Worm (Caenorhabditis elegans): Measurements from ENCODE around the gene F41H10.2.
A peak's percentile ranks its signal among the peaks of the same experiment; 100 is the strongest.

The F41H10.2 gene

DNA sequence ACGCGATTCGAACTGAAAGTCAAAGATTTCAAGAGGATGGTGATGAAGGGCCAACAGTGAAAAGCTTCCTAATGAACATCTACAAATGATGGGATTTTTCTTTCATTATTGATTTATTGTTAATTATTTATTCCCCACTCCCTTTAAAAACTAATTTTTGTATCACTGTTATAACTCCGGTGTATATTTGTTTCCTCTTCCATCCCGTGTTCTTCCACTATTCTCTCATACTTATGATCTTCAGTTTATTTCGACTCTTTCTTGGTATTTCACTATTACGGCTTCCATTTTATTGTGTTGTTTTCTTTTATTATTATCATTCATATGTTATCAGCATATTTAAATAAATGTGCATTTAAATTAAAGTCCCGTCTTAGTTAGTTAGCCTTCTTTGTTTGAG lies 7.1 kb upstream of the F41H10.2 start:
- no peak for TF ChIP-seq pax-1 (tag; optimal IDR thresholded peaks at IDR 0.05)

DNA sequence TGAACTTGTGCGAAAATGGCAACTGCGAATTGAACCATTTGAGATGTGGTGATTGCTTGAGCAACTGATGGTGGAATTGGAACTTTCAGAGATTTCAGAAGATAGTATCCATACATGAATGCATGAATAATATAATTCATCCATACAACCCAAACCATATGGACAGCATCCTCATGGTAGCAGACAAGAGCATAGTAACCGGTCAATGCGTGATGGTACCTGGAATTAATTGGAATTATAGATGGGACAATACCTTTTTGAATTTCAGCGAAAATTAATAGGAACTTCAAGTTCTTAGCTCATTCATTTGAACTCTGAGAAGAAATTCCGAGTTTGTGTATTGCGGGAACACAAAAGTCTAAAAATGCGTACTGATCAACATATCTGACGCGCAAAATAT lies 6.5 kb upstream of the F41H10.2 start:
- no peak for TF ChIP-seq nhr-232 (tag; optimal IDR thresholded peaks at IDR 0.05)
- TF ChIP-seq dve-1 (tag; optimal IDR thresholded peaks at IDR 0.05): no peak
- no peak for TF ChIP-seq sox-4 (tag; optimal IDR thresholded peaks at IDR 0.05)
- no peak for TF ChIP-seq ceh-24 (tag; optimal IDR thresholded peaks at IDR 0.05)
- no peak for TF ChIP-seq fkh-10 (GFP tag; optimal IDR thresholded peaks at IDR 0.05)
- no peak for TF ChIP-seq ceh-6 (GFP tag; optimal IDR thresholded peaks at IDR 0.05)
- TF ChIP-seq pha-4 (tag; optimal IDR thresholded peaks at IDR 0.05): no peak
- no peak for TF ChIP-seq pqm-1 (tag; optimal IDR thresholded peaks at IDR 0.05)
- TF ChIP-seq nfya-1 (tag; optimal IDR thresholded peaks at IDR 0.05): no peak

DNA sequence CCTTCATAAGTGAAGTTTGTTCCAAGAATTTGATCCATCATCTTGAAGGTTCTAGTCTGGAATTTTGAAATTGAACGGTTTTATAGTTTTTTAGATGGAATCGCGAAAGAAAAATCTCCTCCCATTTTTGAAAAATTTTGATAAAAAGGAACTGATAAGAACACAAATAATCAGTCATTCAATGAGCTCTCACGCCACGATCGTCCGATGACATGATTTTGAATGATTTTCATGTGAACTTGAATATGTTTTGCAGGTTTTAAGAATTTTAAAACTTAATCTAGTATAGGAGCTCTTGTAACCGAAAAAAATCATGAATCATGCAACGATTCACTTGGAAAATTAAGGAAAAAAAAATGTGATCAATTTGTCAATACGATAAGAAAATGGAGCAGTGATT lies 4.4 kb upstream of the F41H10.2 start, which contains the start of gene elo-5:
Gene elo-5 (minus strand): TSS at position 56 of the 400 bp plus-strand sequence.
- TF ChIP-seq unc-55 (GFP tag; optimal IDR thresholded peaks at IDR 0.05) (no peak), elt-2 (tag; optimal IDR thresholded peaks at IDR 0.05) (peak; percentile 39)

DNA sequence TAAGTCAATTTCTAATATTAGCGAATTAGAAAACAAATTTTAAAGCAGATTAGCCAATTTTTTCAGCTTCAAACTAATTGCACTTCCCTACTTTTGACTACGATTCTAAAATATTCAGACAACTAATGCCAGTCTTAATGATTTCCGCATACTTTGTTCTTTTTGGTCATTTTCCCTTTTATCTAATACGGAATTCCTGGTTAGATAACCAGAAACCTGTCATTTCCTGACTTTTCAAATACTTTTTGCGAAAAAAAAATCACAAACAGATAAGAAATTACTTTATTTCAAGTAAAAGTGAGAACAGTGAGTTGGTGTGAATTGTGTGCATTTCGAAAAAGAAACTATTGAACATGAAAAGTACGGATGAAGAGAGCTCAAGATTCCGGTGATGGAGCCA lies 1.3 kb upstream of the F41H10.2 start:
- TF ChIP-seq rnt-1 (tag; optimal IDR thresholded peaks at IDR 0.05) (no peak), dve-1 (tag; optimal IDR thresholded peaks at IDR 0.05) (no peak), ztf-16 (tag; optimal IDR thresholded peaks at IDR 0.05) (no peak), elt-4 (tag; optimal IDR thresholded peaks at IDR 0.05) (no peak), pat-9 (tag; optimal IDR thresholded peaks at IDR 0.05) (no peak), unc-86 (tag; optimal IDR thresholded peaks at IDR 0.05) (no peak), ttx-3 (tag; optimal IDR thresholded peaks at IDR 0.05) (no peak), pros-1 (tag; optimal IDR thresholded peaks at IDR 0.05) (no peak)

DNA sequence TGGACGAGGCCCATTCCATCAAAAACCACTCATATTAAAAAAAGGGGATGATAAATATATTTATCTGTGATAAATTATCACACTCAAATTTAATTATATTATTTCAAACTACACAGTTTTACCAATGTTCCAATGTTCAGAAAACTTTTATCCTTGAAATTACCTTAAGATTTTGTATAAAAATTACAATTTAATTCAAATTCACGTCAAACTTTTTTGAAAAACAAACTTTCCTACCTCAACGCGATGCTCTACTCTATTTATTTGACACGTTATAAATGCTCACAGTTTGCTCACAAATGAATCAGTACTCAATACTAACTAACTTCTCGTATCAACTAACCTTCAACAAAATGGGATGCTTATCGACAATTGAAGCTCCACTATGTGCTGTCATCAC lies 1.2 kb downstream of the F41H10.2 start, which contains the start of gene F41H10.1:
Gene F41H10.1 (plus strand): TSS at position 301 of the 400 bp plus-strand sequence.
- TF ChIP-seq hlh-15 (tag; optimal IDR thresholded peaks at IDR 0.05) (no peak), ceh-14 (tag; optimal IDR thresholded peaks at IDR 0.05) (no peak), pqm-1 (tag; optimal IDR thresholded peaks at IDR 0.05) (no peak), elt-4 (tag; optimal IDR thresholded peaks at IDR 0.05) (no peak)

DNA sequence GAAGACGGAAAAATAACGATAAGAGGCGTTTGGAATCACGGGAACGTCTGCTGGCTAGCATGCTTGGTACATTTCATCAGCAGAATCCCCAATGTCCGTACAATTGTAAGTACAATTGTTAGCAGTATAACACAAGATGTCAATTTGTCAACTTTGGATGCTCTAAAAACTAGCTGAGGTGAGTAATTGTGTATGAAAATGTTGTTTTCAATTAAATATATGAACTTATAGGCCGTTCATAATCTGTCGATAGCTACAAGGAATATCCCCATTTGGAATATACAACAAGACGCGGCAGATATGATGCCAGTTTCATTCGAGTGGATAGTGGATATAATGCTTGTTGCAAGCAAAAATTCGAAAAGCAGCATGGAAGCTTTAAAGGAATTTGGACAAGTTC lies 3.6 kb downstream of the F41H10.2 start, which contains the start of gene F41H10.12:
Gene F41H10.12 (plus strand): TSS at position 301 of the 400 bp plus-strand sequence.
- TF ChIP-seq mec-3 (tag; optimal IDR thresholded peaks at IDR 0.05; ENCODE audit: borderline replicate concordance) (no peak), Y22D7AL.16 (tag; optimal IDR thresholded peaks at IDR 0.05) (no peak), ceh-9 (tag; optimal IDR thresholded peaks at IDR 0.05) (no peak), F13H6.1 (tag; optimal IDR thresholded peaks at IDR 0.05) (no peak), ref-2 (tag; optimal IDR thresholded peaks at IDR 0.05) (no peak), elt-4 (tag; optimal IDR thresholded peaks at IDR 0.05) (no peak), che-1 (tag; optimal IDR thresholded peaks at IDR 0.05) (no peak), dmd-4 (tag; optimal IDR thresholded peaks at IDR 0.05; ENCODE audit: borderline replicate concordance) (no peak), K02D7.2 (tag; optimal IDR thresholded peaks at IDR 0.05) (no peak), K09A11.1 (tag; optimal IDR thresholded peaks at IDR 0.05; ENCODE audit: insufficient read depth) (no peak), gmeb-2 (tag; optimal IDR thresholded peaks at IDR 0.05) (no peak)

Measured in whole organism, late embryonic.